Fruit fly (Drosophila melanogaster): ENCODE data around the gene Taf6.

DNA sequence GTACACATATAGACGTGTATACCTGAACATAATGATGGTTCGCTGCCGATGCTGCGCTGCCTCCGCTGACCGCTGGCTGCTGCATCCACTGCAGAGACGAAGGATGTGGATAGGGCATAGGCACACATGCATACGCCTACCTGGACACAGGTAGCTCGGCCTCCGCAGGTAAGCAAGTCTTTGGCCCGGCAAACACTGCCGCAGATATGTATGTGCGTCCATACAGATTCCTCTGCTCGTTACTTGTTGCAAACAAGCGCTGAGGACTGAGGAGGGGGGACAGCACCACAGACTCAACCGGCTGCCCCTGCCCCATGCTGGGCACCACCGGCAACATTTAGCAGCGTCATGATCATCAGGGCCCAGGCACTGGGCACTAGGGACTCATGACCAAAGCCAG is 42.1 kb upstream of the Taf6 start:
- TF ChIP-seq psq (optimal IDR thresholded peaks at IDR 0.05): no peak
- no peak for TF ChIP-seq h (optimal IDR thresholded peaks at IDR 0.05)
- TF ChIP-seq Sin3A (optimal IDR thresholded peaks at IDR 0.05): no peak
- TF ChIP-seq Myc (optimal IDR thresholded peaks at IDR 0.05): no peak
- TF ChIP-seq insv (optimal IDR thresholded peaks at IDR 0.05): no peak
- no peak for TF ChIP-seq ttk (optimal IDR thresholded peaks at IDR 0.05)
